Worm (Caenorhabditis elegans): ENCODE measurements around the gene phf-33.
A peak's percentile ranks its signal among the peaks of the same experiment; 100 is the strongest.

Gene phf-33

ce11 chrX:13291506-13291905 lies 12.7 kb upstream of the phf-33 start, which contains the start of gene srd-38:
Gene srd-38, plus strand, starts transcription at chrX:13291806.
- TF ChIP-seq madf-9 (GFP tag; conservative IDR thresholded peaks at IDR 0.05) (no peak), set-16 (GFP tag; IDR thresholded peaks at IDR 0.05) (no peak), zip-11 (GFP tag; IDR thresholded peaks at IDR 0.05) (no peak), arid-1 (GFP tag; conservative IDR thresholded peaks at IDR 0.05) (no peak), snpc-4 (tag; optimal IDR thresholded peaks at IDR 0.05) (no peak), Y75B8A.6 (GFP tag; IDR thresholded peaks at IDR 0.05) (no peak), lin-29 (GFP tag; IDR thresholded peaks at IDR 0.05) (no peak), Y5F2A.4 (GFP tag; optimal IDR thresholded peaks at IDR 0.05) (no peak), daf-16 (GFP tag; optimal IDR thresholded peaks at IDR 0.05) (no peak), daf-16 (tag; optimal IDR thresholded peaks at IDR 0.05) (no peak), mes-2 (tag; optimal IDR thresholded peaks at IDR 0.05; ENCODE audit: poor library complexity, severe bottlenecking) (no peak), php-3 (GFP tag; IDR thresholded peaks at IDR 0.05) (no peak), nhr-6 (tag; optimal IDR thresholded peaks at IDR 0.05) (no peak), D1046.2 (GFP tag; IDR thresholded peaks at IDR 0.05) (no peak)

ce11 chrX:13290531-13290930 lies 11.8 kb upstream of the phf-33 start, which contains the start of gene R04D3.3:
Gene R04D3.3, minus strand, starts transcription at chrX:13290631.
- TF ChIP-seq unc-62 (GFP tag; optimal IDR thresholded peaks at IDR 0.05 in 1 of 2): peak in 1 of 2 experiments; percentile 53
- TF ChIP-seq unc-62 (tag; optimal IDR thresholded peaks at IDR 0.05): no peak
- no peak for TF ChIP-seq duxl-1 (tag; optimal IDR thresholded peaks at IDR 0.05; ENCODE audit: poor library complexity)

ce11 chrX:13288715-13289114 lies 9.9 kb upstream of the phf-33 start, which contains the start of gene R04D3.4:
Gene R04D3.4, minus strand, starts transcription at chrX:13288815.
- TF ChIP-seq tag-97 (GFP tag; IDR thresholded peaks at IDR 0.05) (no peak), madf-9 (GFP tag; conservative IDR thresholded peaks at IDR 0.05) (no peak), daf-16 (GFP tag; optimal IDR thresholded peaks at IDR 0.05) (no peak), daf-16 (tag; optimal IDR thresholded peaks at IDR 0.05) (no peak), F26F4.8 (GFP tag; conservative IDR thresholded peaks at IDR 0.05) (no peak), R02D3.7 (tag; optimal IDR thresholded peaks at IDR 0.05) (no peak), lsy-2 (tag; optimal IDR thresholded peaks at IDR 0.05) (no peak), nhr-6 (tag; optimal IDR thresholded peaks at IDR 0.05) (no peak), lin-39 (tag; optimal IDR thresholded peaks at IDR 0.05) (no peak)

- TF ChIP-seq nhr-28 (tag; optimal IDR thresholded peaks at IDR 0.05) (no peak), snpc-4 (tag; optimal IDR thresholded peaks at IDR 0.05) (no peak), ces-1 (GFP tag; optimal IDR thresholded peaks at IDR 0.05) (no peak), daf-12 (tag; optimal IDR thresholded peaks at IDR 0.05) (no peak), nhr-102 (tag; optimal IDR thresholded peaks at IDR 0.05) (no peak), Y48G9A.11 (GFP tag; IDR thresholded peaks at IDR 0.05) (no peak), lin-38 (GFP tag; IDR thresholded peaks at IDR 0.05) (no peak)
These were observed 7.8 kb upstream of the phf-33 start, which contains the start of gene R04D3.2 for ce11 chrX:13286533-13286932. Gene R04D3.2, minus strand, starts transcription at chrX:13286633.

- TF ChIP-seq nhr-42 (GFP tag; IDR thresholded peaks at IDR 0.05): 0 out of 2 replicates have a peak, but pooled peaks have one; percentile 13
- peak; percentile 73 for TF ChIP-seq pha-4 (GFP tag; IDR thresholded peaks at IDR 0.05)
- TF ChIP-seq pha-4 (tag; optimal IDR thresholded peaks at IDR 0.05): no peak
- no peak for TF ChIP-seq dve-1 (tag; optimal IDR thresholded peaks at IDR 0.05; ENCODE audit: insufficient read depth)
- TF ChIP-seq F26F4.8 (GFP tag; conservative IDR thresholded peaks at IDR 0.05): peak; percentile 72; the same call in 1 of the 2 replicates
- TF ChIP-seq fos-1 (tag; optimal IDR thresholded peaks at IDR 0.05): no peak
- peak; percentile 78 for TF ChIP-seq lim-7 (GFP tag; IDR thresholded peaks at IDR 0.05)
- peak in 1 of 2 experiments; percentile 52 for TF ChIP-seq daf-16 (GFP tag; optimal IDR thresholded peaks at IDR 0.05)
- peak; percentile 17 for TF ChIP-seq daf-16 (tag; optimal IDR thresholded peaks at IDR 0.05)
- TF ChIP-seq hmg-1.1 (GFP tag; IDR thresholded peaks at IDR 0.05): peak; percentile 15; the same call in 1 of the 2 replicates
- 0 out of 2 replicates have a peak, but pooled peaks have one; percentile 23 for TF ChIP-seq zfp-3 (GFP tag; conservative IDR thresholded peaks at IDR 0.05)
- peak; percentile 17; the same call in 1 of the 2 replicates for TF ChIP-seq dmd-6 (GFP tag; IDR thresholded peaks at IDR 0.05)
- TF ChIP-seq madf-5 (GFP tag; IDR thresholded peaks at IDR 0.05): peak in 1 of 2 experiments; percentile 58; a peak in 1 of 4 replicates
- TF ChIP-seq gei-8 (GFP tag; optimal IDR thresholded peaks at IDR 0.05): no peak
- TF ChIP-seq nhr-48 (tag; optimal IDR thresholded peaks at IDR 0.05): peak; percentile 16
- TF ChIP-seq dmd-9 (GFP tag; IDR thresholded peaks at IDR 0.05): no peak
- peak; percentile 81 for TF ChIP-seq egl-43 (GFP tag; IDR thresholded peaks at IDR 0.05)
- no peak for TF ChIP-seq snpc-4 (tag; optimal IDR thresholded peaks at IDR 0.05)
- 0 out of 2 replicates have a peak, but pooled peaks have one; percentile 61 for TF ChIP-seq vab-7 (GFP tag; IDR thresholded peaks at IDR 0.05)
- 0 out of 2 replicates have a peak, but pooled peaks have one; percentile 37 for TF ChIP-seq Y105C5A.15 (GFP tag; IDR thresholded peaks at IDR 0.05)
These were observed 5.8 kb upstream of the phf-33 start for ce11 chrX:13284618-13285017.

Data from whole organism, L4 larva.